Worm (Caenorhabditis elegans) whole organism, L2 larva: Measurements from ENCODE around the gene C14A6.8.

ENCODE experiments used
- fos-1 ChIP-seq: fragments of 150-350 bp; optimal IDR thresholded peaks from 2 replicates; lab custom pipeline; 2014; ENCODE audit warnings: missing biosample characterization, missing genetic modification characterization
- lin-13 ChIP-seq: fragments of 150-350 bp; optimal IDR thresholded peaks from 2 replicates; lab custom pipeline; 2014; ENCODE audit warnings: missing biosample characterization, missing genetic modification reagents, missing genetic modification characterization

DNA sequence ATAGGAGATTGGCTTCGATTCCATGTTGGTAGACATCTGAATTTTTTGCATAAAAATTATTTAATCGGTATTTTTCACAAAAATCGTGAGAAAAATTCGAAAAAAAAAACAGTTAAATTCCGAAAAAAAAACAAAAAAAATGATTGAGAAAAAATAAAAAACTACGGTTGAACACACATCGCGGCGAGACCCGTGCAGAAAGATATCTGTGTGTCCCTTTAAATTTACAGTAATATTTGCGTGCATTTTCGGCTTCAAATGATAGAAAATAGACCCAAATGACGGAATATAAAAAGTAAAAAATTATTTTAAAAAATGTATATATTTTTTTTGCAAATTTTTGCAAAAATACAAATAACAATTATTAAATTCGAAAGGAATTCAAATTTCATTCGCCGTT is 33.8 kb downstream of the C14A6.8 start:
- TF ChIP-seq lin-13 (no peak), fos-1 (tag; lab: Kevin White, UChicago) (no peak)
